Fruit fly (Drosophila melanogaster): Measurements from ENCODE around the gene CG13970.

Gene CG13970

dm6 chr2L:20061018-20061657, 42.8 kb downstream of the CG13970 start, which contains the start of the genes barr and lok (continued):
- TF ChIP-seq Dfd (GFP tag; optimal IDR thresholded peaks at IDR 0.05), result peak in 1 of 2 experiments; percentile 86
- TF ChIP-seq ttk (GFP tag; IDR thresholded peaks at IDR 0.05), result no peak
- no peak for TF ChIP-seq CG11456 (GFP tag; IDR thresholded peaks at IDR 0.05)
- TF ChIP-seq CG3995 (GFP tag; optimal IDR thresholded peaks at IDR 0.05), result peak; percentile 93
- peak; percentile 22 for TF ChIP-seq Sry-δ (GFP tag; optimal IDR thresholded peaks at IDR 0.05)
- peak; percentile 9 for TF ChIP-seq en (GFP tag; optimal IDR thresholded peaks at IDR 0.05)
- TF ChIP-seq mld (GFP tag; IDR thresholded peaks at IDR 0.05; ENCODE audit: partially characterized antibody), result no peak
- TF ChIP-seq CG8290 (GFP tag; optimal IDR thresholded peaks at IDR 0.05), result peak; percentile 57
- peak in 1 of 2 experiments; percentile 33 for TF ChIP-seq CG8290 (tag; optimal IDR thresholded peaks at IDR 0.05)
- peak; percentile 97 for TF ChIP-seq Ets65A (GFP tag)
- peak; percentile 55 for TF ChIP-seq Camta (GFP tag; optimal IDR thresholded peaks at IDR 0.05)
- TF ChIP-seq CG10654 (GFP tag; optimal IDR thresholded peaks at IDR 0.05), result peak; percentile 27
- peak; percentile 43 for TF ChIP-seq BEAF-32 (GFP tag; optimal IDR thresholded peaks at IDR 0.05)
- TF ChIP-seq sqz (GFP tag; optimal IDR thresholded peaks at IDR 0.05), result no peak
- TF ChIP-seq run (tag; optimal IDR thresholded peaks at IDR 0.05), result no peak
- peak; percentile 15 for TF ChIP-seq crc (GFP tag; optimal IDR thresholded peaks at IDR 0.05)
- TF ChIP-seq CkIIα-i1 (GFP tag; IDR thresholded peaks at IDR 0.05), result no peak
- no peak for TF ChIP-seq CG4617 (GFP tag; optimal IDR thresholded peaks at IDR 0.05; ENCODE audit: borderline replicate concordance)
- TF ChIP-seq luna (GFP tag; optimal IDR thresholded peaks at IDR 0.05), result no peak
- peak in 1 of 2 experiments; percentile 4 for TF ChIP-seq bsh (GFP tag; optimal IDR thresholded peaks at IDR 0.05)
- TF ChIP-seq Hsf (GFP tag; optimal IDR thresholded peaks at IDR 0.05), result peak; percentile 70
- TF ChIP-seq Bteb2 (GFP tag; optimal IDR thresholded peaks at IDR 0.05), result peak; percentile 57
- TF ChIP-seq CG4730 (GFP tag; IDR thresholded peaks at IDR 0.05), result no peak
- no peak for TF ChIP-seq CG7963 (GFP tag; IDR thresholded peaks at IDR 0.05; ENCODE audit: partially characterized antibody)
- no peak for TF ChIP-seq hbn (GFP tag; IDR thresholded peaks at IDR 0.05; ENCODE audit: partially characterized antibody)
- no peak for TF ChIP-seq CG8281 (tag; optimal IDR thresholded peaks at IDR 0.05)
- peak; percentile 60 for TF ChIP-seq grau (tag; optimal IDR thresholded peaks at IDR 0.05)
- TF ChIP-seq Lim3 (GFP tag; IDR thresholded peaks at IDR 0.05), result no peak
- TF ChIP-seq CG17385 (GFP tag; optimal IDR thresholded peaks at IDR 0.05), result no peak
- peak; percentile 51 for TF ChIP-seq Aef1 (GFP tag; IDR thresholded peaks at IDR 0.05)
- TF ChIP-seq Meics (GFP tag; optimal IDR thresholded peaks at IDR 0.05), result peak; percentile 42
- no peak for TF ChIP-seq CG13296 (GFP tag; optimal IDR thresholded peaks at IDR 0.05)
- peak; percentile 12 for TF ChIP-seq CG13624 (GFP tag; optimal IDR thresholded peaks at IDR 0.05)
- no peak for TF ChIP-seq zen2 (GFP tag; IDR thresholded peaks at IDR 0.05; ENCODE audit: partially characterized antibody)
- TF ChIP-seq NK7.1 (GFP tag; optimal IDR thresholded peaks at IDR 0.05), result no peak
- TF ChIP-seq CG11723 (GFP tag; optimal IDR thresholded peaks at IDR 0.05), result peak; percentile 23
- TF ChIP-seq Side (GFP tag; optimal IDR thresholded peaks at IDR 0.05), result peak; percentile 2
- TF ChIP-seq CG13424 (tag; optimal IDR thresholded peaks at IDR 0.05), result peak; percentile 59
- TF ChIP-seq Xrp1 (GFP tag; IDR thresholded peaks at IDR 0.05), result peak; percentile 23; the same call in 1 of the 2 replicates
- no peak for TF ChIP-seq CG13287 (GFP tag; IDR thresholded peaks at IDR 0.05; ENCODE audit: partially characterized antibody)
- TF ChIP-seq CG8388 (GFP tag; optimal IDR thresholded peaks at IDR 0.05), result peak; percentile 62
- TF ChIP-seq CG18476 (GFP tag; optimal IDR thresholded peaks at IDR 0.05), result peak; percentile 60
- peak; percentile 25 for TF ChIP-seq CG12942 (GFP tag; optimal IDR thresholded peaks at IDR 0.05)
- no peak for TF ChIP-seq grn (GFP tag; optimal IDR thresholded peaks at IDR 0.05)
- TF ChIP-seq abd-A (tag; optimal IDR thresholded peaks at IDR 0.05), result no peak
- TF ChIP-seq yki (optimal IDR thresholded peaks at IDR 0.05), result no peak
- peak; percentile 70 for TF ChIP-seq CG8924 (tag; optimal IDR thresholded peaks at IDR 0.05)
- TF ChIP-seq Trl (optimal IDR thresholded peaks at IDR 0.05), result no peak
- peak; percentile 17 for TF ChIP-seq Trl (GFP tag; optimal IDR thresholded peaks at IDR 0.05)
- peak; percentile 53 for TF ChIP-seq CG1602 (GFP tag; optimal IDR thresholded peaks at IDR 0.05)
- no peak for TF ChIP-seq CG5953 (GFP tag; IDR thresholded peaks at IDR 0.05)

Data from whole organism, embryonic.